Worm (Caenorhabditis elegans): Measurements from ENCODE around the gene F09E10.6.
A peak's percentile ranks its signal among the peaks of the same experiment; 100 is the strongest.

F09E10.6 gene

ce11 chrX:1521387-1521786 lies 23.9 kb upstream of the F09E10.6 start, which contains the start of gene toca-1:
Gene toca-1, minus strand, starts transcription at chrX:1521487.
- no peak for TF ChIP-seq lin-14 (GFP tag; optimal IDR thresholded peaks at IDR 0.05)
- no peak for TF ChIP-seq ceh-8 (GFP tag; optimal IDR thresholded peaks at IDR 0.05)
- TF ChIP-seq egl-13 (tag; optimal IDR thresholded peaks at IDR 0.05), result no peak
- TF ChIP-seq efl-3 (GFP tag; optimal IDR thresholded peaks at IDR 0.05), result no peak
- no peak for TF ChIP-seq fos-1 (tag; optimal IDR thresholded peaks at IDR 0.05)
- TF ChIP-seq nhr-90 (tag; optimal IDR thresholded peaks at IDR 0.05; ENCODE audit: poor library complexity), result no peak
- no peak for TF ChIP-seq skn-1 (tag; optimal IDR thresholded peaks at IDR 0.05)
- TF ChIP-seq swsn-7 (tag; optimal IDR thresholded peaks at IDR 0.05), result no peak

- TF ChIP-seq lir-3 (tag; optimal IDR thresholded peaks at IDR 0.05; ENCODE audit: poor library complexity) (no peak), mab-9 (GFP tag; IDR thresholded peaks at IDR 0.05) (no peak), mef-2 (tag; optimal IDR thresholded peaks at IDR 0.05) (no peak), ceh-8 (GFP tag; optimal IDR thresholded peaks at IDR 0.05) (no peak), unc-62 (GFP tag; optimal IDR thresholded peaks at IDR 0.05) (no peak), nhr-11 (tag; optimal IDR thresholded peaks at IDR 0.05) (no peak)
Measured at ce11 chrX:1517519-1517918, 20.0 kb upstream of the F09E10.6 start.

ce11 chrX:1516574-1516973 lies 19.1 kb upstream of the F09E10.6 start:
- TF ChIP-seq snpc-4 (tag; optimal IDR thresholded peaks at IDR 0.05), result peak; percentile 84
- no peak for TF ChIP-seq efl-3 (GFP tag; optimal IDR thresholded peaks at IDR 0.05)

- TF ChIP-seq lin-15B (tag; optimal IDR thresholded peaks at IDR 0.05) (no peak), ces-1 (GFP tag; optimal IDR thresholded peaks at IDR 0.05) (no peak), sup-37 (GFP tag; optimal IDR thresholded peaks at IDR 0.05) (no peak), vab-15 (tag; optimal IDR thresholded peaks at IDR 0.05) (no peak), nhr-237 (tag; optimal IDR thresholded peaks at IDR 0.05) (no peak), fkh-4 (tag; optimal IDR thresholded peaks at IDR 0.05; ENCODE audit: borderline replicate concordance) (no peak), sptf-1 (tag; optimal IDR thresholded peaks at IDR 0.05) (no peak), lin-35 (GFP tag; optimal IDR thresholded peaks at IDR 0.05) (no peak)
Measured at ce11 chrX:1513153-1513552, 15.7 kb upstream of the F09E10.6 start.

ce11 chrX:1512307-1512706 lies 14.8 kb upstream of the F09E10.6 start:
- TF ChIP-seq nhr-85 (tag) (no peak), ceh-8 (GFP tag; optimal IDR thresholded peaks at IDR 0.05) (no peak), elt-2 (tag; optimal IDR thresholded peaks at IDR 0.05) (no peak), lsy-2 (tag; optimal IDR thresholded peaks at IDR 0.05) (no peak), nhr-19 (GFP tag; conservative IDR thresholded peaks at IDR 0.05) (no peak), egl-27 (tag; optimal IDR thresholded peaks at IDR 0.05) (no peak), lin-39 (tag; optimal IDR thresholded peaks at IDR 0.05) (no peak), efl-3 (GFP tag; optimal IDR thresholded peaks at IDR 0.05) (no peak), unc-130 (tag; optimal IDR thresholded peaks at IDR 0.05) (no peak), lir-3 (tag; optimal IDR thresholded peaks at IDR 0.05; ENCODE audit: poor library complexity) (no peak), Y116A8C.19 (tag; optimal IDR thresholded peaks at IDR 0.05; ENCODE audit: borderline replicate concordance) (no peak), swsn-7 (tag; optimal IDR thresholded peaks at IDR 0.05) (no peak), F16B12.6 (tag; optimal IDR thresholded peaks at IDR 0.05) (no peak), hpl-2 (GFP tag; optimal IDR thresholded peaks at IDR 0.05) (no peak), hlh-4 (tag; optimal IDR thresholded peaks at IDR 0.05) (no peak), ceh-88 (GFP tag; IDR thresholded peaks at IDR 0.05) (no peak), sox-4 (tag; optimal IDR thresholded peaks at IDR 0.05) (no peak), lin-14 (GFP tag; optimal IDR thresholded peaks at IDR 0.05) (no peak)
